Fruit fly (Drosophila melanogaster) whole organism, wandering third instar larva: Measurements from ENCODE around the gene Tg.

Experiments used
- Dif ChIP-seq: fragments of 200-275, 200-300 bp; sonication (Bioruptor generic); optimal IDR thresholded peaks from 2 replicates; lab custom pipeline; 2018; ENCODE audit warnings: missing biosample characterization, missing genetic modification characterization; ENCODE audit not compliant: partially characterized antibody
- Mio ChIP-seq: sonication (Bioruptor generic); optimal IDR thresholded peaks from 2 replicates; lab custom pipeline; 2016; ENCODE audit warnings: missing biosample characterization, missing genetic modification characterization
- Sp1 ChIP-seq: fragments of 200-800 bp; sonication (Bioruptor generic); optimal IDR thresholded peaks from 3 replicates; lab custom pipeline; 2019; ENCODE audit warnings: missing biosample characterization, mild to moderate bottlenecking, missing genetic modification characterization, moderate library complexity
- br ChIP-seq: fragments of 200-800 bp; sonication (Bioruptor generic); optimal IDR thresholded peaks from 2 replicates; lab custom pipeline; 2016; ENCODE audit warnings: missing biosample characterization, missing genetic modification characterization
- dmrt93B ChIP-seq: fragments of 200-800 bp; sonication (Bioruptor generic); optimal IDR thresholded peaks from 2 replicates; lab custom pipeline; 2018; ENCODE audit warnings: missing biosample characterization, mild to moderate bottlenecking, missing genetic modification characterization
- h ChIP-seq: fragments of 200-800 bp; sonication (Bioruptor generic); optimal IDR thresholded peaks from 3 replicates; lab custom pipeline; 2016; ENCODE audit warnings: missing biosample characterization, mild to moderate bottlenecking, missing genetic modification characterization
- psq ChIP-seq: fragments of 200-800 bp; sonication (Bioruptor generic); optimal IDR thresholded peaks from 3 replicates; lab custom pipeline; 2017; ENCODE audit warnings: missing biosample characterization, mild to moderate bottlenecking, missing genetic modification characterization, moderate library complexity
- usp ChIP-seq: fragments of >200 bp; optimal IDR thresholded peaks from 2 replicates; lab custom pipeline; 2017; ENCODE audit warnings: missing biosample characterization, missing genetic modification characterization

dm6 chr2L:7993984-7994854, 17.0 kb upstream of the Tg start, which contains the start of gene pes:
- TF ChIP-seq h (GFP tag; lab: Kevin White, UChicago), result peak; percentile 98
- TF ChIP-seq Sp1, result peak; percentile 16
- no peak for TF ChIP-seq Mio
- TF ChIP-seq br, result peak; percentile 35
- no peak for TF ChIP-seq Dif (GFP tag; lab: Kevin White, UChicago)
- no peak for TF ChIP-seq usp (GFP tag; lab: Kevin White, UChicago)
- peak; percentile 93 for TF ChIP-seq dmrt93B (GFP tag; lab: Kevin White, UChicago)
- TF ChIP-seq psq (GFP tag; lab: Kevin White, UChicago), result peak; percentile 84
